Worm (Caenorhabditis elegans): Measurements from ENCODE around the gene nhr-267.

- TF ChIP-seq flt-1 (GFP tag; IDR thresholded peaks at IDR 0.05) (no peak), ama-1 (optimal IDR thresholded peaks at IDR 0.05) (no peak), hmg-4 (GFP tag; optimal IDR thresholded peaks at IDR 0.05) (no peak), scrt-1 (GFP tag; IDR thresholded peaks at IDR 0.05) (no peak), pes-1 (GFP tag; IDR thresholded peaks at IDR 0.05) (no peak), B0310.2 (tag; optimal IDR thresholded peaks at IDR 0.05) (no peak), tra-4 (tag; optimal IDR thresholded peaks at IDR 0.05) (no peak), ceh-13 (GFP tag; optimal IDR thresholded peaks at IDR 0.05) (no peak), F13C5.2 (tag; optimal IDR thresholded peaks at IDR 0.05) (no peak), ets-7 (tag; optimal IDR thresholded peaks at IDR 0.05) (no peak), hmbx-1 (tag; optimal IDR thresholded peaks at IDR 0.05) (no peak), sea-1 (GFP tag; conservative IDR thresholded peaks at IDR 0.05) (no peak)
Observed at ce11 chrIV:9258547-9258946, 27.7 kb downstream of the nhr-267 start.

Measured in whole organism, early embryonic.